Worm (Caenorhabditis elegans) whole organism, L2 larva: ENCODE measurements around the gene F47B8.5.

Experiments used
- C34F6.9 ChIP-seq: fragments of 150-350 bp; optimal IDR thresholded peaks from 2 replicates; lab custom pipeline; 2014; ENCODE audit warnings: missing biosample characterization, missing genetic modification characterization
- F13H6.1 ChIP-seq: sonication (generic microtip); optimal IDR thresholded peaks from 2 replicates; lab custom pipeline; 2016; ENCODE audit warnings: missing genetic modification characterization, missing compliant biosample characterization
- R02D3.7 ChIP-seq: fragments of 150-350 bp; optimal IDR thresholded peaks from 2 replicates; lab custom pipeline; 2014; ENCODE audit warnings: missing biosample characterization, missing genetic modification characterization
- Y55F3AM.14 ChIP-seq: fragments of 200-800 bp; sonication (Bioruptor generic); optimal IDR thresholded peaks from 2 replicates; lab custom pipeline; 2018; ENCODE audit warnings: mild to moderate bottlenecking, missing genetic modification characterization, missing compliant biosample characterization
- ZK546.5 ChIP-seq: sonication (generic microtip); optimal IDR thresholded peaks from 2 replicates; lab custom pipeline; 2017; ENCODE audit warnings: missing biosample characterization, missing genetic modification characterization
- aly-2 ChIP-seq: fragments of 150-350 bp; optimal IDR thresholded peaks from 2 replicates; lab custom pipeline; 2014; ENCODE audit warnings: missing biosample characterization, missing genetic modification characterization
- ama-1 ChIP-seq: fragments of 150-350 bp; optimal IDR thresholded peaks from 2 replicates; lab custom pipeline; 2018; ENCODE audit warnings: inconsistent platforms
- blmp-1 ChIP-seq: sonication (generic microtip); optimal IDR thresholded peaks from 2 replicates; lab custom pipeline; 2017; ENCODE audit warnings: missing genetic modification characterization, mild to moderate bottlenecking, missing compliant biosample characterization, antibody characterized with exemption, moderate library complexity; ENCODE audit not compliant: insufficient read depth
- ceh-16 ChIP-seq: fragments of 150-350 bp; optimal IDR thresholded peaks from 2 replicates; lab custom pipeline; 2014; ENCODE audit warnings: missing biosample characterization, missing genetic modification characterization
- ceh-82 ChIP-seq: fragments of 150-350 bp; optimal IDR thresholded peaks from 2 replicates; lab custom pipeline; 2014; ENCODE audit warnings: missing biosample characterization, missing genetic modification characterization
- crh-2 ChIP-seq: sonication (generic microtip); optimal IDR thresholded peaks from 2 replicates; lab custom pipeline; 2017; ENCODE audit warnings: missing biosample characterization, missing genetic modification characterization
- dmd-4 ChIP-seq: sonication (generic microtip); optimal IDR thresholded peaks from 2 replicates; lab custom pipeline; 2017; ENCODE audit warnings: missing biosample characterization, missing genetic modification characterization
- egl-27 ChIP-seq: sonication (generic microtip); optimal IDR thresholded peaks from 3 replicates; lab custom pipeline; 2017; ENCODE audit warnings: missing biosample characterization, missing genetic modification reagents, missing genetic modification characterization
- fos-1 ChIP-seq: fragments of 150-350 bp; optimal IDR thresholded peaks from 2 replicates; lab custom pipeline; 2014; ENCODE audit warnings: missing biosample characterization, missing genetic modification characterization
- gmeb-1 ChIP-seq: fragments of 150-350 bp; optimal IDR thresholded peaks from 2 replicates; lab custom pipeline; 2014; ENCODE audit warnings: missing biosample characterization, missing genetic modification characterization
- lin-11 ChIP-seq: fragments of 150-350 bp; sonication (generic microtip); optimal IDR thresholded peaks from 2 replicates; lab custom pipeline; 2014; ENCODE audit warnings: missing biosample characterization, missing genetic modification characterization, inconsistent platforms, mixed read lengths
- lin-13 ChIP-seq: fragments of 150-350 bp; optimal IDR thresholded peaks from 2 replicates; lab custom pipeline; 2014; ENCODE audit warnings: missing biosample characterization, missing genetic modification reagents, missing genetic modification characterization
- lin-39 ChIP-seq: fragments of 150-350 bp; optimal IDR thresholded peaks from 2 replicates; lab custom pipeline; 2014; ENCODE audit warnings: missing biosample characterization, missing genetic modification reagents, missing genetic modification characterization
- lsy-2 ChIP-seq, 2 experiments: fragments of 150-350 bp in 1 of 2; sonication (generic microtip) in 1 of 2; optimal IDR thresholded peaks; 2 replicates each; lab custom pipeline; 2014 to 2017; ENCODE audit warnings: missing biosample characterization in 2 of 2, missing genetic modification characterization in 2 of 2
- mab-5 ChIP-seq: fragments of 150-350 bp; optimal IDR thresholded peaks from 2 replicates; lab custom pipeline; 2014; ENCODE audit warnings: missing biosample characterization, missing genetic modification characterization
- mbf-1 ChIP-seq: sonication (generic microtip); optimal IDR thresholded peaks from 2 replicates; lab custom pipeline; 2017; ENCODE audit warnings: missing biosample characterization, missing genetic modification characterization
- mdl-1 ChIP-seq, 2 experiments: fragments of 150-350 bp in 1 of 2; sonication (generic microtip) in 1 of 2; optimal IDR thresholded peaks; 2 replicates each; lab custom pipeline; 2017; ENCODE audit warnings: missing biosample characterization in 2 of 2, missing genetic modification characterization in 2 of 2
- nhr-10 ChIP-seq: sonication (generic microtip); optimal IDR thresholded peaks from 2 replicates; lab custom pipeline; 2017; ENCODE audit warnings: missing biosample characterization, missing genetic modification characterization
- nhr-11 ChIP-seq: fragments of 150-350 bp; optimal IDR thresholded peaks from 2 replicates; lab custom pipeline; 2014; ENCODE audit warnings: missing biosample characterization, missing genetic modification characterization
- nhr-12 ChIP-seq: fragments of 150-350 bp; optimal IDR thresholded peaks from 2 replicates; lab custom pipeline; 2014; ENCODE audit warnings: missing biosample characterization, missing genetic modification characterization
- nhr-129 ChIP-seq: fragments of 150-350 bp; optimal IDR thresholded peaks from 2 replicates; lab custom pipeline; 2014; ENCODE audit warnings: missing biosample characterization, missing genetic modification characterization
- nhr-21 ChIP-seq: fragments of 150-350 bp; optimal IDR thresholded peaks from 2 replicates; lab custom pipeline; 2014; ENCODE audit warnings: missing biosample characterization, missing genetic modification characterization
- nhr-23 ChIP-seq: fragments of 150-350 bp; optimal IDR thresholded peaks from 2 replicates; lab custom pipeline; 2014; ENCODE audit warnings: missing biosample characterization, missing genetic modification reagents, missing genetic modification characterization
- nhr-237 ChIP-seq: fragments of 150-350 bp; optimal IDR thresholded peaks from 2 replicates; lab custom pipeline; 2014; ENCODE audit warnings: missing biosample characterization, missing genetic modification characterization
- nhr-25 ChIP-seq: fragments of 150-350 bp; sonication (generic microtip); optimal IDR thresholded peaks from 3 replicates; lab custom pipeline; 2014; ENCODE audit warnings: missing biosample characterization, missing genetic modification characterization
- nhr-6 ChIP-seq: fragments of 150-350 bp; optimal IDR thresholded peaks from 2 replicates; lab custom pipeline; 2014; ENCODE audit warnings: missing biosample characterization, missing genetic modification characterization
- nhr-77 ChIP-seq: fragments of 150-350 bp; optimal IDR thresholded peaks from 2 replicates; lab custom pipeline; 2014; ENCODE audit warnings: missing biosample characterization, missing genetic modification characterization
- peb-1 ChIP-seq: fragments of 150-350 bp; optimal IDR thresholded peaks from 2 replicates; lab custom pipeline; 2014; ENCODE audit warnings: missing biosample characterization, missing genetic modification characterization
- sem-4 ChIP-seq: fragments of 150-350 bp; optimal IDR thresholded peaks from 2 replicates; lab custom pipeline; 2014; ENCODE audit warnings: missing biosample characterization, missing genetic modification reagents, missing genetic modification characterization
- skn-1 ChIP-seq: sonication (generic microtip); optimal IDR thresholded peaks from 2 replicates; lab custom pipeline; 2017; ENCODE audit warnings: missing biosample characterization, missing genetic modification characterization
- sma-3 ChIP-seq: sonication (generic microtip); optimal IDR thresholded peaks from 2 replicates; lab custom pipeline; 2016; ENCODE audit warnings: missing genetic modification reagents, missing genetic modification characterization, missing compliant biosample characterization
- sma-9 ChIP-seq, 2 experiments: fragments of 150-350 bp in 1 of 2; sonication (generic microtip) in 1 of 2; optimal IDR thresholded peaks; 2 replicates each; lab custom pipeline; 2014 to 2016; ENCODE audit warnings: missing genetic modification characterization in 2 of 2, mild to moderate bottlenecking in 1 of 2, missing biosample characterization in 1 of 2, missing compliant biosample characterization in 1 of 2, missing genetic modification reagents in 1 of 2, moderate library complexity in 1 of 2
- snpc-4 ChIP-seq: fragments of 150-350 bp; optimal IDR thresholded peaks from 2 replicates; lab custom pipeline; 2014; ENCODE audit warnings: missing biosample characterization, missing genetic modification characterization
- unc-39 ChIP-seq: fragments of 150-350 bp; optimal IDR thresholded peaks from 2 replicates; lab custom pipeline; 2014; ENCODE audit warnings: missing biosample characterization, missing genetic modification characterization
- unc-55 ChIP-seq: fragments of 150-350 bp; sonication (generic microtip); optimal IDR thresholded peaks from 3 replicates; lab custom pipeline; 2014; ENCODE audit warnings: missing biosample characterization, missing genetic modification reagents, missing genetic modification characterization
- unc-62 ChIP-seq: fragments of 150-350 bp; optimal IDR thresholded peaks from 2 replicates; lab custom pipeline; 2014; ENCODE audit warnings: missing biosample characterization, missing genetic modification reagents, missing genetic modification characterization
- zag-1 ChIP-seq: fragments of 150-350 bp; optimal IDR thresholded peaks from 2 replicates; lab custom pipeline; 2014; ENCODE audit warnings: missing biosample characterization, missing genetic modification characterization
- ztf-1 ChIP-seq: fragments of 200-800 bp; sonication (Bioruptor generic); conservative IDR thresholded peaks from 2 replicates; pipeline ENCODE4 v1.3.6; 2022; ENCODE audit warnings: missing genetic modification characterization, missing compliant biosample characterization
- ztf-11 ChIP-seq: sonication (generic microtip); optimal IDR thresholded peaks from 2 replicates; lab custom pipeline; 2017; ENCODE audit warnings: missing biosample characterization, missing genetic modification characterization
- ztf-4 ChIP-seq: fragments of 150-350 bp; optimal IDR thresholded peaks from 2 replicates; lab custom pipeline; 2014; ENCODE audit warnings: missing biosample characterization, missing genetic modification characterization

F47B8.5 gene

DNA sequence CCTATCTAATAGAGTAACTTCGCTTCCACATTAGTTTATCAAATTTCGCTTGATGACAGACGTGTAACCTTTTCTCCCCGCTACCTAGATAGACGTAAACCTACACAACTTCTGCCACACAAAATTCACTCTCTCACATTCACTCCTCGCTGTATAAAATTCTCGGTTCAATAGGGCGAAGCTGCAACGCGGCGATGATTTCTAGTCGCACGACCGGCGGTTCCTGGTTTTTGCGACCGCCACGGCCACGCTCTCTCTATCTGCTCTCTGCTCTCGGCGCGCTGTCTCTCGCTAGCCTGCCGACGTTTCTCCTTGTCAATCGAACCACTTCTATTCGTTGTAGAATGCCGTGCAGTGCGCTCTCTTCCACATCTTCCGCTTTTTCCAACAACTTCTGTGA is 23.3 kb upstream of the F47B8.5 start (continued):
- TF ChIP-seq lsy-2 (tag; optimal IDR thresholded peaks at IDR 0.05; lab: Kevin White, UChicago): peak; percentile 1 to 76
- no peak for TF ChIP-seq nhr-12 (tag; lab: Kevin White, UChicago)
- TF ChIP-seq fos-1 (tag; lab: Kevin White, UChicago): peak; percentile 91
- peak; percentile 58 for TF ChIP-seq nhr-25 (tag; lab: Kevin White, UChicago)
- peak; percentile 12 for TF ChIP-seq unc-39
- peak; percentile 87 for TF ChIP-seq snpc-4
- TF ChIP-seq aly-2 (tag; lab: Kevin White, UChicago): no peak
- TF ChIP-seq peb-1: no peak
- no peak for TF ChIP-seq nhr-23
- TF ChIP-seq zag-1: peak; percentile 87
- TF ChIP-seq mab-5: peak; percentile 50
- peak; percentile 49 for TF ChIP-seq nhr-11 (tag; lab: Kevin White, UChicago)
- TF ChIP-seq nhr-77 (tag; lab: Kevin White, UChicago): no peak
- peak; percentile 16 for TF ChIP-seq Y55F3AM.14
- TF ChIP-seq dmd-4 (tag; lab: Kevin White, UChicago): no peak
- TF ChIP-seq sma-3: peak; percentile 72
- no peak for TF ChIP-seq ceh-16
- peak; percentile 4 for TF ChIP-seq ama-1 (lab: Kevin White, UChicago)
- peak; percentile 40 for TF ChIP-seq egl-27 (tag; lab: Kevin White, UChicago)

DNA sequence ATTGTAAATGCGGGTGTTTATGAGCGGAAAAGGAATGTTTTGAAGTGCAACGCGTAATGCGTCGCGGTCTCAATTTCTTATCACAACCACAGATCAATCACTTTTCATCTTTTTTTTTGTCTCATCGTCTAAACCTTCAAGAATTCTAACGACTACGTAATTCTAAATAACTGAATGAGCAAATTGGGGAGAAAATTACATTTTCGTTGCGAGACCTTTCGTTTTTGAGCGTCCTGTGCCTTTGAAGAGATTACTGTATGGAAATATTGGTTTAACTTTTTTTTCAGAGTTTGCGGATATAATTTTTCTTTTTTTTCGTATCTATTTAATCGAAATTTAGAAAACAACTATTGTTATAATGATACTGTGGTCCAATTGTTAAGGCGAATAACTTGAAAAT is 22.8 kb upstream of the F47B8.5 start:
- TF ChIP-seq ceh-16: no peak
- TF ChIP-seq ztf-1 (GFP tag; lab: Robert Waterston, UW): no peak
- TF ChIP-seq lin-13: peak; percentile 11
- no peak for TF ChIP-seq aly-2 (tag; lab: Kevin White, UChicago)
- no peak for TF ChIP-seq unc-62 (GFP tag; lab: Kevin White, UChicago)

DNA sequence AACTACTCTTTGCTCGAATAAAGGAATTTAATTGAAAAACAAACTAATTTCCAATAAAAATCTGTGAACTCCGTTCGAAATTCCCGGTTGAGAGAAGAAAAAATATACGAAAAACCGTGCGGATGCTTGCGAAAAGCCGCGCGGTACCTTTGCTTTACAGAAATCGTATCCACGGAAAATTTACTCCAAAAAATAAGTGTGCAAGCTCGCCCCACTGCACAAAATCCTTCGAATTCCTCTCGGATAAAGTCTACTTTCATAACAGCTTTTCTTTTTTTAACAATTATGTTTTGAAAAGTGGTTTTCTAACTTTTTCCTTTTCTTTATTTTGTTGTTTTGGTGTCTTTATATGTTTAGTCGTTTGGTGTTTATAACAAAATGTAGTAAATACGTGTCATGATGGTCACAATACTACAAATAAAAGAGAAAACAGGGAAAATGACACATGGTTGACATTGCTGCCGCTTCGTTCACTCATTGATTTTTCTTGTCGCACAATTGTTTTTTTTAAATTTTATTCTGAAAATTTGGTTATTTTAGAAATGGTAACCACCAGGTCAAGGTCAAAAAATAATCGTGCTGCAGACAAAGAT is 19.7 kb upstream of the F47B8.5 start, which contains the start of gene cept-2:
Gene cept-2 (plus strand): TSS at position 533 of the 593 bp plus-strand sequence.
- peak; percentile 66 for TF ChIP-seq nhr-77 (tag; lab: Kevin White, UChicago)
- peak; percentile 87 for TF ChIP-seq blmp-1 (tag; lab: Kevin White, UChicago)
- TF ChIP-seq nhr-21 (tag; lab: Kevin White, UChicago): peak; percentile 91
- TF ChIP-seq ztf-4 (tag; lab: Kevin White, UChicago): peak; percentile 85
- TF ChIP-seq unc-39: no peak
- TF ChIP-seq sma-9 (GFP tag; optimal IDR thresholded peaks at IDR 0.05; lab: Kevin White, UChicago): peak; percentile 94
- TF ChIP-seq sma-9 (tag; optimal IDR thresholded peaks at IDR 0.05; lab: Kevin White, UChicago): no peak
- TF ChIP-seq fos-1 (tag; lab: Kevin White, UChicago): peak; percentile 76
- peak in 1 of 2 experiments; percentile 46 for TF ChIP-seq mdl-1 (tag; optimal IDR thresholded peaks at IDR 0.05; lab: Kevin White, UChicago)
- TF ChIP-seq mab-5: peak; percentile 88
- TF ChIP-seq Y55F3AM.14: peak; percentile 12
- peak; percentile 93 for TF ChIP-seq F13H6.1
- peak; percentile 86 for TF ChIP-seq skn-1
- TF ChIP-seq nhr-237: no peak
- peak; percentile 64 for TF ChIP-seq ceh-16
- TF ChIP-seq lsy-2 (tag; optimal IDR thresholded peaks at IDR 0.05; lab: Kevin White, UChicago): peak; percentile 80 to 96
- TF ChIP-seq unc-55 (GFP tag; lab: Kevin White, UChicago): peak; percentile 100
- peak; percentile 43 for TF ChIP-seq dmd-4 (tag; lab: Kevin White, UChicago)
- peak; percentile 72 for TF ChIP-seq egl-27 (tag; lab: Kevin White, UChicago)
- peak; percentile 75 for TF ChIP-seq ceh-82
- TF ChIP-seq ztf-1 (GFP tag; lab: Robert Waterston, UW): no peak
- TF ChIP-seq ztf-11 (tag; lab: Kevin White, UChicago): no peak
- peak; percentile 94 for TF ChIP-seq lin-13
- peak; percentile 88 for TF ChIP-seq gmeb-1 (tag; lab: Kevin White, UChicago)
- peak; percentile 56 for TF ChIP-seq zag-1
- TF ChIP-seq ama-1 (lab: Kevin White, UChicago): peak; percentile 53
- TF ChIP-seq lin-39: no peak
- peak; percentile 97 for TF ChIP-seq C34F6.9 (tag; lab: Kevin White, UChicago)
- peak; percentile 29 for TF ChIP-seq ZK546.5 (tag; lab: Kevin White, UChicago)
- peak; percentile 95 for TF ChIP-seq sem-4 (tag; lab: Kevin White, UChicago)
- peak; percentile 95 for TF ChIP-seq nhr-129 (tag; lab: Kevin White, UChicago)
- no peak for TF ChIP-seq mbf-1 (tag; lab: Kevin White, UChicago)
- no peak for TF ChIP-seq nhr-6 (tag; lab: Kevin White, UChicago)
- TF ChIP-seq nhr-11 (tag; lab: Kevin White, UChicago): no peak
- TF ChIP-seq sma-3: peak; percentile 95
- no peak for TF ChIP-seq nhr-10 (tag; lab: Kevin White, UChicago)
- TF ChIP-seq crh-2: peak; percentile 94
- peak; percentile 96 for TF ChIP-seq lin-11
- TF ChIP-seq nhr-23: no peak
- TF ChIP-seq snpc-4: peak; percentile 87
- peak; percentile 30 for TF ChIP-seq R02D3.7
- no peak for TF ChIP-seq aly-2 (tag; lab: Kevin White, UChicago)
